Fruit fly (Drosophila melanogaster) whole organism, adult: Measurements from ENCODE around the gene CG46396.

Experiments
- CG11617 ChIP-seq: fragments of 200-800 bp; sonication (Bioruptor generic); optimal IDR thresholded peaks from 2 replicates; lab custom pipeline; 2017; ENCODE audit warnings: mild to moderate bottlenecking, missing biosample characterization, missing genetic modification reagents, missing genetic modification characterization
- CG12768 ChIP-seq: fragments of 200-800 bp; sonication (Bioruptor generic); optimal IDR thresholded peaks from 2 replicates; lab custom pipeline; 2017; ENCODE audit warnings: missing biosample characterization, missing genetic modification characterization, mild to moderate bottlenecking, moderate library complexity, missing genetic modification reagents
- CG14711 ChIP-seq: fragments of 200-800 bp; sonication (Bioruptor generic); optimal IDR thresholded peaks from 2 replicates; lab custom pipeline; 2018; ENCODE audit warnings: missing biosample characterization, mild to moderate bottlenecking, missing genetic modification characterization, moderate library complexity
- CG1620 ChIP-seq: fragments of 200-800 bp; sonication (Bioruptor generic); optimal IDR thresholded peaks from 2 replicates; lab custom pipeline; 2016; ENCODE audit warnings: missing biosample characterization, missing genetic modification characterization
- CG33017 ChIP-seq: fragments of 200-800 bp; sonication (Bioruptor generic); optimal IDR thresholded peaks from 2 replicates; lab custom pipeline; 2018; ENCODE audit warnings: missing biosample characterization, mild to moderate bottlenecking, missing genetic modification characterization, moderate library complexity
- CG5204 ChIP-seq: fragments of 200-800 bp; sonication (Bioruptor generic); optimal IDR thresholded peaks from 2 replicates; lab custom pipeline; 2016; ENCODE audit warnings: missing biosample characterization, missing genetic modification characterization
- CG7045 ChIP-seq: fragments of 200-800 bp; sonication (Bioruptor generic); optimal IDR thresholded peaks from 2 replicates; lab custom pipeline; 2017; ENCODE audit warnings: missing biosample characterization, mild to moderate bottlenecking, missing genetic modification characterization
- CG7101 ChIP-seq: fragments of 200-800 bp; sonication (Bioruptor generic); optimal IDR thresholded peaks from 2 replicates; lab custom pipeline; 2018; ENCODE audit warnings: missing biosample characterization, mild to moderate bottlenecking, missing genetic modification characterization, moderate library complexity
- Clk ChIP-seq: fragments of 200-800 bp; sonication (Bioruptor generic); optimal IDR thresholded peaks from 2 replicates; lab custom pipeline; 2017; ENCODE audit warnings: missing biosample characterization, missing genetic modification characterization
- Crg-1 ChIP-seq: fragments of 200-800 bp; sonication (Bioruptor generic); optimal IDR thresholded peaks from 2 replicates; lab custom pipeline; 2016; ENCODE audit warnings: missing biosample characterization, missing genetic modification characterization
- Hr96 ChIP-seq: fragments of 200-800 bp; sonication (Bioruptor generic); optimal IDR thresholded peaks from 2 replicates; lab custom pipeline; 2016; ENCODE audit warnings: missing biosample characterization, missing genetic modification characterization
- Mnt ChIP-seq: fragments of 200-800 bp; sonication (Bioruptor generic); optimal IDR thresholded peaks from 2 replicates; lab custom pipeline; 2016; ENCODE audit warnings: missing biosample characterization, mild to moderate bottlenecking, missing genetic modification characterization
- bab1 ChIP-seq: fragments of 200-800 bp; sonication (Bioruptor generic); optimal IDR thresholded peaks from 3 replicates; lab custom pipeline; 2019; ENCODE audit warnings: missing biosample characterization, mild to moderate bottlenecking, missing genetic modification characterization, moderate library complexity
- cic ChIP-seq: fragments of 200-800 bp; sonication (Bioruptor generic); optimal IDR thresholded peaks from 2 replicates; lab custom pipeline; 2017; ENCODE audit warnings: missing biosample characterization, mild to moderate bottlenecking, missing genetic modification characterization, moderate library complexity
- cnc ChIP-seq, 2 experiments: fragments of >200 bp; optimal IDR thresholded peaks; 2 replicates each; lab custom pipeline; 2017
- kay ChIP-seq: fragments of 200-800 bp; sonication (Bioruptor generic); peaks from one replicate; lab custom pipeline; 2016; ENCODE audit warnings: missing biosample characterization, missing genetic modification characterization, borderline replicate concordance
- ovo ChIP-seq: fragments of 200-800 bp; sonication (Bioruptor generic); optimal IDR thresholded peaks from 2 replicates; lab custom pipeline; 2016; ENCODE audit warnings: missing biosample characterization, missing genetic modification characterization
- pad ChIP-seq: fragments of 200-800 bp; sonication (Bioruptor generic); optimal IDR thresholded peaks from 3 replicates; lab custom pipeline; 2017; ENCODE audit warnings: missing biosample characterization, missing genetic modification characterization, mild to moderate bottlenecking, moderate library complexity, missing genetic modification reagents
- tj ChIP-seq: fragments of 200-800 bp; sonication (Bioruptor generic); optimal IDR thresholded peaks from 3 replicates; lab custom pipeline; 2017; ENCODE audit warnings: missing biosample characterization, mild to moderate bottlenecking, missing genetic modification characterization, moderate library complexity
- toe ChIP-seq: fragments of 200-800 bp; sonication (Bioruptor generic); optimal IDR thresholded peaks from 2 replicates; lab custom pipeline; 2016; ENCODE audit warnings: missing biosample characterization, missing genetic modification characterization

The CG46396 gene

DNA sequence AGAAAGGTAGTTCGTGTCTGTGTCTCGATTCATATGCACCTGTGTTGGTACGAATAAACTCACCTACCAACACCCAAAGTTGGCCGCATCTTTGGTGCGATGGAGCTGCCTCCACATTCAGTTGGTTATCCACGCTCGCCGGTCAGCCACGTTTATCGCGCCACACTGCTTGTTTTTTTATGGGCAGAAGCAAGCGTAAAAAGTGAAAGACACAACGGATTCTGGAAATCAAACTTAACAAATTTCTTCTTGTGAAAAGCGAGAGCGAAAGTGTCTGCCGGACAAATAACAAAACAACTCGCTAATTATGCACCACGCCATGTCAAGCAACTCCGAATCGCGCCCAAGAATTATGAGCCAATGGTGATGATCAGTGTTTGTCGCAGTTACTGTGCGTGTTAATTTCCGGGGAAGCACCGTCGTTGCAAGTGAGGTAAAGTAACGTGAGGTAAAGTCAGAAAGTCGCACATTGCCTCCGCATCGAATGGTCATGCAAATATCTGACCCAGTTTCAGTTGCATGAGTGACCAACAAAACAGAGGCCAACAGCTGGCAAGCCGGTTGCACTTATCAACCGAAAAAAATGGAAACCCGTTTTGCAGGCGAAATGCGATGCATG, 7.9 kb downstream of the CG46396 start, which contains the start of gene Osi17:
Osi17 (plus strand) TSS at position 132 of the 619 bp plus-strand sequence.
- TF ChIP-seq kay (GFP tag; lab: Kevin White, UChicago) (no peak), pad (GFP tag; lab: Kevin White, UChicago) (no peak), CG7101 (tag; lab: Kevin White, UChicago) (no peak)

dm6 chr3R:6315078-6315477, 11.2 kb downstream of the CG46396 start:
- no peak for TF ChIP-seq CG5204 (GFP tag; lab: Kevin White, UChicago)
- TF ChIP-seq tj: no peak

- TF ChIP-seq CG12768 (GFP tag; lab: Kevin White, UChicago) (no peak), toe (no peak), pad (GFP tag; lab: Kevin White, UChicago) (no peak), CG33017 (no peak), CG1620 (GFP tag; lab: Kevin White, UChicago) (no peak), tj (no peak), Clk (GFP tag; lab: Kevin White, UChicago) (no peak), ovo (no peak), cic (no peak), CG5204 (GFP tag; lab: Kevin White, UChicago) (no peak), CG7101 (tag; lab: Kevin White, UChicago) (no peak), Hr96 (GFP tag; lab: Kevin White, UChicago) (no peak), cnc (optimal IDR thresholded peaks at IDR 0.05; lab: Kevin White, UChicago) (no peak), CG14711 (tag; lab: Kevin White, UChicago) (no peak), kay (GFP tag; lab: Kevin White, UChicago) (no peak)
Measured at dm6 chr3R:6329774-6330298, 26.0 kb downstream of the CG46396 start, which contains the start of gene Osi18. Osi18 (plus strand) TSS chr3R:6330248.

dm6 chr3R:6334906-6335433, 31.1 kb downstream of the CG46396 start, which contains the start of gene Osi19:
Osi19 (plus strand) TSS chr3R:6335362.
- TF ChIP-seq CG33017 (no peak), CG5204 (GFP tag; lab: Kevin White, UChicago) (no peak), CG14711 (tag; lab: Kevin White, UChicago) (no peak), bab1 (GFP tag; lab: Kevin White, UChicago) (no peak), Clk (GFP tag; lab: Kevin White, UChicago) (no peak), CG1620 (GFP tag; lab: Kevin White, UChicago) (no peak), toe (no peak), CG7101 (tag; lab: Kevin White, UChicago) (no peak), CG12768 (GFP tag; lab: Kevin White, UChicago) (no peak), CG11617 (GFP tag; lab: Kevin White, UChicago) (no peak), ovo (no peak)

- TF ChIP-seq Mnt (GFP tag; lab: Kevin White, UChicago) (no peak), ovo (no peak), CG1620 (GFP tag; lab: Kevin White, UChicago) (no peak), kay (GFP tag; lab: Kevin White, UChicago) (no peak), CG12768 (GFP tag; lab: Kevin White, UChicago) (no peak), pad (GFP tag; lab: Kevin White, UChicago) (no peak), bab1 (GFP tag; lab: Kevin White, UChicago) (no peak)
Measured at dm6 chr3R:6337397-6337796, 33.6 kb downstream of the CG46396 start.

- no peak for TF ChIP-seq CG5204 (GFP tag; lab: Kevin White, UChicago)
- TF ChIP-seq tj: no peak
- no peak for TF ChIP-seq CG7101 (tag; lab: Kevin White, UChicago)
- no peak for TF ChIP-seq Mnt (GFP tag; lab: Kevin White, UChicago)
- no peak for TF ChIP-seq cnc (optimal IDR thresholded peaks at IDR 0.05; lab: Kevin White, UChicago)
- no peak for TF ChIP-seq Hr96 (GFP tag; lab: Kevin White, UChicago)
- no peak for TF ChIP-seq CG14711 (tag; lab: Kevin White, UChicago)
- TF ChIP-seq kay (GFP tag; lab: Kevin White, UChicago): no peak
- TF ChIP-seq toe: no peak
Measured at dm6 chr3R:6339795-6340194, 36.0 kb downstream of the CG46396 start, which contains the start of gene Osi20. Osi20 (plus strand) TSS chr3R:6340095.

- TF ChIP-seq cic (no peak), CG5204 (GFP tag; lab: Kevin White, UChicago) (no peak), pad (GFP tag; lab: Kevin White, UChicago) (no peak), CG12768 (GFP tag; lab: Kevin White, UChicago) (no peak), ovo (no peak), tj (no peak), toe (no peak)
Measured at dm6 chr3R:6341668-6342067, 37.8 kb downstream of the CG46396 start, which contains the start of gene CG17917. CG17917 (plus strand) TSS chr3R:6341968.

dm6 chr3R:6342702-6343101, 38.9 kb downstream of the CG46396 start, which contains the start of gene CG10298:
CG10298 (plus strand) TSS chr3R:6343002.
- TF ChIP-seq CG11617 (GFP tag; lab: Kevin White, UChicago) (no peak), CG7101 (tag; lab: Kevin White, UChicago) (no peak), CG33017 (no peak), CG14711 (tag; lab: Kevin White, UChicago) (no peak), kay (GFP tag; lab: Kevin White, UChicago) (no peak), toe (no peak), Mnt (GFP tag; lab: Kevin White, UChicago) (no peak), ovo (no peak), cic (no peak), Crg-1 (no peak), CG5204 (GFP tag; lab: Kevin White, UChicago) (no peak), CG7045 (GFP tag; lab: Kevin White, UChicago) (no peak), tj (no peak), pad (GFP tag; lab: Kevin White, UChicago) (no peak), bab1 (GFP tag; lab: Kevin White, UChicago) (no peak)
